Fruit fly (Drosophila melanogaster) whole organism, pupa: ENCODE measurements around the gene Atg3.

ENCODE experiments used
- CG10348 ChIP-seq: fragments of 200-800 bp; sonication (Bioruptor generic); IDR thresholded peaks from 2 replicates; pipeline ENCODE4 v1.3.6; 2022; ENCODE audit warnings: missing biosample characterization, missing genetic modification characterization
- CG12605 ChIP-seq: fragments of 200-800 bp; sonication (Bioruptor generic); IDR thresholded peaks from 2 replicates; pipeline ENCODE4 v1.3.6; 2022; ENCODE audit warnings: missing biosample characterization, missing genetic modification characterization
- CG13204 ChIP-seq: fragments of 200-800 bp; sonication (Bioruptor generic); optimal IDR thresholded peaks from 2 replicates; lab custom pipeline; 2018; ENCODE audit warnings: missing biosample characterization, mild to moderate bottlenecking, missing genetic modification characterization, moderate library complexity
- CG14655 ChIP-seq: fragments of 200-800 bp; sonication (Bioruptor generic); optimal IDR thresholded peaks from 3 replicates; lab custom pipeline; 2017; ENCODE audit warnings: mild to moderate bottlenecking, missing biosample characterization, missing genetic modification reagents, missing genetic modification characterization
- CG15710 ChIP-seq: fragments of 200-800 bp; sonication (Bioruptor generic); optimal IDR thresholded peaks from 2 replicates; lab custom pipeline; 2018; ENCODE audit warnings: missing biosample characterization, mild to moderate bottlenecking, missing genetic modification characterization, moderate library complexity
- CG17806 ChIP-seq: fragments of 200-800 bp; sonication (Bioruptor generic); optimal IDR thresholded peaks from 2 replicates; lab custom pipeline; 2018; ENCODE audit warnings: missing biosample characterization, mild to moderate bottlenecking, missing genetic modification characterization, moderate library complexity
- CG32121 ChIP-seq: fragments of 200-800 bp; sonication (Bioruptor generic); IDR thresholded peaks from 2 replicates; pipeline ENCODE4 v1.3.6; 2022; ENCODE audit warnings: missing biosample characterization, missing genetic modification characterization
- CG34367 ChIP-seq: fragments of 200-800 bp; sonication (Bioruptor generic); optimal IDR thresholded peaks from 2 replicates; lab custom pipeline; 2018; ENCODE audit warnings: missing biosample characterization, mild to moderate bottlenecking, missing genetic modification characterization
- CG4496 ChIP-seq: fragments of 200-800 bp; sonication (Bioruptor generic); IDR thresholded peaks from 3 replicates; pipeline ENCODE4 v1.3.6; 2022; ENCODE audit warnings: missing biosample characterization, missing genetic modification characterization
- CG8159 ChIP-seq: fragments of 200-800 bp; sonication (Bioruptor generic); optimal IDR thresholded peaks from 3 replicates; lab custom pipeline; 2018; ENCODE audit warnings: missing biosample characterization, mild to moderate bottlenecking, missing genetic modification characterization, moderate library complexity
- CG8301 ChIP-seq: fragments of 200-800 bp; sonication (Bioruptor generic); optimal IDR thresholded peaks from 2 replicates; lab custom pipeline; 2018; ENCODE audit warnings: missing biosample characterization, mild to moderate bottlenecking, missing genetic modification characterization
- CG9948 ChIP-seq: fragments of 200-800 bp; sonication (Bioruptor generic); optimal IDR thresholded peaks from 2 replicates; lab custom pipeline; 2018; ENCODE audit warnings: missing biosample characterization, mild to moderate bottlenecking, missing genetic modification characterization, moderate library complexity
- D1 ChIP-seq: fragments of 200-800 bp; sonication (Bioruptor generic); optimal IDR thresholded peaks from 2 replicates; lab custom pipeline; 2018; ENCODE audit warnings: missing biosample characterization, mild to moderate bottlenecking, missing genetic modification characterization, moderate library complexity
- EcR ChIP-seq: fragments of 200-800 bp; sonication (Bioruptor generic); optimal IDR thresholded peaks from 3 replicates; lab custom pipeline; 2019; ENCODE audit warnings: missing biosample characterization, missing genetic modification characterization, mild to moderate bottlenecking, moderate library complexity, missing genetic modification reagents
- Ets98B ChIP-seq: fragments of 200-800 bp; sonication (Bioruptor generic); IDR thresholded peaks from 2 replicates; pipeline ENCODE4 v1.3.6; 2022; ENCODE audit warnings: missing biosample characterization, missing genetic modification characterization
- Pif1A ChIP-seq: fragments of 200-800 bp; sonication (Bioruptor generic); optimal IDR thresholded peaks from 3 replicates; lab custom pipeline; 2016; ENCODE audit warnings: missing biosample characterization, missing genetic modification characterization
- Pif1B ChIP-seq: fragments of 200-800 bp; sonication (Bioruptor generic); optimal IDR thresholded peaks from 3 replicates; lab custom pipeline; 2016; ENCODE audit warnings: missing biosample characterization, missing genetic modification characterization
- Snoo ChIP-seq: fragments of 200-800 bp; sonication (Bioruptor generic); optimal IDR thresholded peaks from 3 replicates; lab custom pipeline; 2017; ENCODE audit warnings: missing biosample characterization, mild to moderate bottlenecking, missing genetic modification characterization, inconsistent platforms
- fd96Ca ChIP-seq: fragments of 200-800 bp; sonication (Bioruptor generic); IDR thresholded peaks from 3 replicates; pipeline ENCODE4 v1.3.6; 2022; ENCODE audit warnings: missing biosample characterization, missing genetic modification characterization
- gl ChIP-seq: fragments of 200-800 bp; sonication (Bioruptor generic); optimal IDR thresholded peaks from 2 replicates; lab custom pipeline; 2018; ENCODE audit warnings: missing biosample characterization, mild to moderate bottlenecking, missing genetic modification characterization
- rn ChIP-seq: fragments of 200-800 bp; sonication (Bioruptor generic); IDR thresholded peaks from 2 replicates; pipeline ENCODE4 v1.3.6; 2022; ENCODE audit warnings: missing biosample characterization, missing genetic modification characterization

The Atg3 gene

dm6 chr3L:18765657-18766592 lies 17.4 kb downstream of the Atg3 start:
- TF ChIP-seq Ets98B (GFP tag; lab: Robert Waterston, UW) (peak; percentile 75), CG10348 (no peak), D1 (tag; lab: Kevin White, UChicago) (no peak), CG34367 (tag; lab: Kevin White, UChicago) (no peak), CG17806 (tag; lab: Kevin White, UChicago) (no peak), CG8159 (peak; percentile 33), CG13204 (GFP tag; lab: Kevin White, UChicago) (peak; percentile 30), Snoo (tag; lab: Kevin White, UChicago) (peak; percentile 79), CG4496 (GFP tag; lab: Robert Waterston, UW) (peak; percentile 94), Pif1A (GFP tag; lab: Kevin White, UChicago) (peak; percentile 49), CG9948 (tag; lab: Kevin White, UChicago) (no peak), Pif1B (GFP tag; lab: Kevin White, UChicago) (peak; percentile 33), gl (tag; lab: Kevin White, UChicago) (peak; percentile 57), EcR (GFP tag; lab: Kevin White, UChicago) (peak; percentile 60), CG32121 (GFP tag; lab: Robert Waterston, UW) (no peak; the same call in none of the 2 replicates), rn (GFP tag; lab: Robert Waterston, UW) (no peak), CG8301 (tag; lab: Kevin White, UChicago) (peak; percentile 68), CG12605 (GFP tag; lab: Robert Waterston, UW) (peak; percentile 64), CG14655 (GFP tag; lab: Kevin White, UChicago) (peak; percentile 73), CG15710 (tag; lab: Kevin White, UChicago) (no peak), fd96Ca (GFP tag; lab: Robert Waterston, UW) (peak; percentile 82; the same call in 2 of the 3 replicates)

dm6 chr3L:18767950-18768781 lies 19.7 kb downstream of the Atg3 start:
- no peak for TF ChIP-seq CG13204 (GFP tag; lab: Kevin White, UChicago)
- peak; percentile 15 for TF ChIP-seq CG15710 (tag; lab: Kevin White, UChicago)
- peak; percentile 8 for TF ChIP-seq CG8159

dm6 chr3L:18768788-18769707 lies 20.6 kb downstream of the Atg3 start:
- TF ChIP-seq fd96Ca (GFP tag; lab: Robert Waterston, UW) (no peak), Ets98B (GFP tag; lab: Robert Waterston, UW) (0 out of 2 replicates have a peak, but pooled peaks have one; percentile 18), CG10348 (0 out of 2 replicates have a peak, but pooled peaks have one; percentile 17), Pif1A (GFP tag; lab: Kevin White, UChicago) (peak; percentile 15), CG8301 (tag; lab: Kevin White, UChicago) (no peak), CG4496 (GFP tag; lab: Robert Waterston, UW) (0 out of 3 replicates have a peak, but pooled peaks have one; percentile 9), CG9948 (tag; lab: Kevin White, UChicago) (no peak), CG15710 (tag; lab: Kevin White, UChicago) (no peak), CG32121 (GFP tag; lab: Robert Waterston, UW) (peak; percentile 65), Snoo (tag; lab: Kevin White, UChicago) (no peak), EcR (GFP tag; lab: Kevin White, UChicago) (peak; percentile 19), D1 (tag; lab: Kevin White, UChicago) (no peak), CG14655 (GFP tag; lab: Kevin White, UChicago) (no peak), gl (tag; lab: Kevin White, UChicago) (no peak)

dm6 chr3L:18769782-18770181 lies 21.3 kb downstream of the Atg3 start:
- no peak for TF ChIP-seq CG9948 (tag; lab: Kevin White, UChicago)
- no peak for TF ChIP-seq CG13204 (GFP tag; lab: Kevin White, UChicago)
- TF ChIP-seq EcR (GFP tag; lab: Kevin White, UChicago) = no peak
- no peak for TF ChIP-seq CG8301 (tag; lab: Kevin White, UChicago)
- TF ChIP-seq rn (GFP tag; lab: Robert Waterston, UW) = no peak
- TF ChIP-seq Ets98B (GFP tag; lab: Robert Waterston, UW) = no peak
- no peak for TF ChIP-seq CG32121 (GFP tag; lab: Robert Waterston, UW)
- no peak for TF ChIP-seq CG4496 (GFP tag; lab: Robert Waterston, UW)
- no peak for TF ChIP-seq CG8159
- no peak for TF ChIP-seq CG10348
- no peak for TF ChIP-seq CG15710 (tag; lab: Kevin White, UChicago)
- TF ChIP-seq Pif1B (GFP tag; lab: Kevin White, UChicago) = no peak
- no peak for TF ChIP-seq CG17806 (tag; lab: Kevin White, UChicago)
- no peak for TF ChIP-seq fd96Ca (GFP tag; lab: Robert Waterston, UW)
